Fruit fly (Drosophila melanogaster) Kc167 (cell line): Measurements from ENCODE around the gene CG18281.
A peak's percentile ranks its signal among the peaks of the same experiment; 100 is the strongest.

Source experiments
- Myc ChIP-seq: fragments of >200 bp; optimal IDR thresholded peaks from 2 replicates; lab custom pipeline; 2017; ENCODE audit warnings: missing external identifiers
- Sin3A ChIP-seq: fragments of >200 bp; optimal IDR thresholded peaks from 2 replicates; lab custom pipeline; 2018; ENCODE audit warnings: missing external identifiers
- h ChIP-seq: fragments of >200 bp; optimal IDR thresholded peaks from 3 replicates; lab custom pipeline; 2018; ENCODE audit warnings: missing external identifiers
- insv ChIP-seq: fragments of >200 bp; optimal IDR thresholded peaks from 3 replicates; lab custom pipeline; 2018; ENCODE audit warnings: missing external identifiers
- psq ChIP-seq: fragments of >200 bp; optimal IDR thresholded peaks from 2 replicates; lab custom pipeline; 2017; ENCODE audit warnings: missing external identifiers
- ttk ChIP-seq: sonication (Bioruptor generic); optimal IDR thresholded peaks from 2 replicates; lab custom pipeline; 2017; ENCODE audit warnings: missing external identifiers

Gene CG18281

dm6 chr3L:20517897-20518804 lies 18.5 kb downstream of the CG18281 start:
- TF ChIP-seq psq (lab: Kevin White, UChicago) (peak; percentile 63), insv (lab: Kevin White, UChicago) (no peak)

dm6 chr3L:20518805-20519503 lies 19.3 kb downstream of the CG18281 start, which contains the start of gene BNIP3:
Gene BNIP3 (minus strand): TSS chr3L:20519393.
- TF ChIP-seq Sin3A (lab: Kevin White, UChicago) (no peak), insv (lab: Kevin White, UChicago) (no peak), ttk (lab: Kevin White, UChicago) (no peak), psq (lab: Kevin White, UChicago) (no peak), h (lab: Kevin White, UChicago) (no peak), Myc (lab: Kevin White, UChicago) (no peak)

dm6 chr3L:20520687-20521169 lies 21.1 kb downstream of the CG18281 start, which contains the start of the genes mTerf3 and CG5104:
Gene mTerf3 (minus strand): TSS chr3L:20520772.
Gene CG5104 (plus strand): TSS chr3L:20521009.
- TF ChIP-seq psq (lab: Kevin White, UChicago) = no peak
- no peak for TF ChIP-seq ttk (lab: Kevin White, UChicago)
- no peak for TF ChIP-seq Sin3A (lab: Kevin White, UChicago)
- TF ChIP-seq insv (lab: Kevin White, UChicago) = no peak
- no peak for TF ChIP-seq Myc (lab: Kevin White, UChicago)
- no peak for TF ChIP-seq h (lab: Kevin White, UChicago)

- TF ChIP-seq ttk (lab: Kevin White, UChicago) = no peak
- TF ChIP-seq Myc (lab: Kevin White, UChicago) = no peak
- no peak for TF ChIP-seq h (lab: Kevin White, UChicago)
- TF ChIP-seq insv (lab: Kevin White, UChicago) = no peak
- no peak for TF ChIP-seq Sin3A (lab: Kevin White, UChicago)
- no peak for TF ChIP-seq psq (lab: Kevin White, UChicago)
Observed at dm6 chr3L:20524409-20525010, 24.9 kb downstream of the CG18281 start.

- TF ChIP-seq h (lab: Kevin White, UChicago) (no peak), Myc (lab: Kevin White, UChicago) (no peak), psq (lab: Kevin White, UChicago) (no peak), insv (lab: Kevin White, UChicago) (no peak), Sin3A (lab: Kevin White, UChicago) (no peak), ttk (lab: Kevin White, UChicago) (no peak)
Observed at dm6 chr3L:20525743-20526142, 26.1 kb downstream of the CG18281 start.

dm6 chr3L:20526143-20526195 lies 26.3 kb downstream of the CG18281 start, which contains the start of gene Pss:
Gene Pss (minus strand): TSS chr3L:20526174.
- TF ChIP-seq insv (lab: Kevin White, UChicago) (no peak), Myc (lab: Kevin White, UChicago) (no peak)

dm6 chr3L:20526196-20526740 lies 26.6 kb downstream of the CG18281 start, which contains the start of gene Nubp2:
Gene Nubp2 (plus strand): TSS chr3L:20526576.
- TF ChIP-seq insv (lab: Kevin White, UChicago) = no peak
- no peak for TF ChIP-seq Myc (lab: Kevin White, UChicago)
- TF ChIP-seq Sin3A (lab: Kevin White, UChicago) = no peak
- TF ChIP-seq psq (lab: Kevin White, UChicago) = no peak
- TF ChIP-seq h (lab: Kevin White, UChicago) = no peak
- TF ChIP-seq ttk (lab: Kevin White, UChicago) = no peak

dm6 chr3L:20529918-20530317 lies 30.3 kb downstream of the CG18281 start:
- no peak for TF ChIP-seq Sin3A (lab: Kevin White, UChicago)
- no peak for TF ChIP-seq Myc (lab: Kevin White, UChicago)
- no peak for TF ChIP-seq psq (lab: Kevin White, UChicago)
- no peak for TF ChIP-seq h (lab: Kevin White, UChicago)
- TF ChIP-seq ttk (lab: Kevin White, UChicago) = no peak
- TF ChIP-seq insv (lab: Kevin White, UChicago) = no peak

dm6 chr3L:20530347-20531177 lies 30.9 kb downstream of the CG18281 start:
- no peak for TF ChIP-seq Myc (lab: Kevin White, UChicago)
- no peak for TF ChIP-seq h (lab: Kevin White, UChicago)
- no peak for TF ChIP-seq Sin3A (lab: Kevin White, UChicago)
- no peak for TF ChIP-seq insv (lab: Kevin White, UChicago)
- no peak for TF ChIP-seq ttk (lab: Kevin White, UChicago)
- no peak for TF ChIP-seq psq (lab: Kevin White, UChicago)

- no peak for TF ChIP-seq h (lab: Kevin White, UChicago)
- no peak for TF ChIP-seq Myc (lab: Kevin White, UChicago)
- TF ChIP-seq Sin3A (lab: Kevin White, UChicago) = no peak
- TF ChIP-seq insv (lab: Kevin White, UChicago) = no peak
- no peak for TF ChIP-seq psq (lab: Kevin White, UChicago)
- no peak for TF ChIP-seq ttk (lab: Kevin White, UChicago)
Observed at dm6 chr3L:20531257-20531656, 31.6 kb downstream of the CG18281 start.
